Worm (Caenorhabditis elegans): ENCODE measurements around the gene twk-46.
"Not testable (repeated sequence)": the region's sequence is repeated elsewhere in the genome, so short reads cannot be mapped to it uniquely, and the experiment has no call there.

Gene twk-46

DNA sequence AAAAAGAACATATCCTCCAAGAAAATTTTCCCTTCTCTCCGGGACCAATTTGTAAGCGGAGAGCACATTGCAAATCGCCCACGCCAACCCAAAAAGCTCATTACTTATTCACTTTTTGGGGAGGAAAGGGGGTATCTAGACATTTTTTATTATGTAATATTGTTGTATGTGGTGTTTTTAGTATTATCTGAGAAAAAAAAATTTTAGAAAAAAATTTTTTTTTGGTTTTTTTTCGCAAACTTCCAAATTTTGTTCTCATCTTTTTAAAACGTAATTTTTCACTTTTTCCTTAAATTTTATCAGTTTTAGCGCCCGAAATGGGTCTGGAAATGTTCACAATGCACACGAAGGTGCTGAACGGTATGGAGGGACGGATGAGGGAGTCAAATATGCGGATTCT, at the start of gene twk-46:
Gene twk-46 (plus strand): TSS at position 301 of the 400 bp plus-strand sequence.
- TF ChIP-seq F57C9.4 (tag; optimal IDR thresholded peaks at IDR 0.05) = no peak
- TF ChIP-seq K12H6.12 (tag; optimal IDR thresholded peaks at IDR 0.05) = no peak
- no peak for TF ChIP-seq sea-2 (GFP tag; IDR thresholded peaks at IDR 0.05)
- no peak for TF ChIP-seq Y67H2A.10 (GFP tag; conservative IDR thresholded peaks at IDR 0.05)
- no peak for TF ChIP-seq lsy-27 (tag; optimal IDR thresholded peaks at IDR 0.05; ENCODE audit: borderline replicate concordance, insufficient read depth)
- no peak for TF ChIP-seq F49E8.2 (tag; optimal IDR thresholded peaks at IDR 0.05; ENCODE audit: insufficient read depth)
- TF ChIP-seq B0019.2 (GFP tag; conservative IDR thresholded peaks at IDR 0.05) = no peak
- no peak for TF ChIP-seq Y79H2A.3 (GFP tag; conservative IDR thresholded peaks at IDR 0.05)
- no peak for TF ChIP-seq Y95B8A.8 (GFP tag; IDR thresholded peaks at IDR 0.05)
- no peak for TF ChIP-seq ztf-28 (GFP tag; IDR thresholded peaks at IDR 0.05)
- TF ChIP-seq ets-4 (GFP tag; optimal IDR thresholded peaks at IDR 0.05) = no peak
- no peak for TF ChIP-seq akir-1 (GFP tag; optimal IDR thresholded peaks at IDR 0.05)
- no peak for TF ChIP-seq nfya-1 (tag; optimal IDR thresholded peaks at IDR 0.05; ENCODE audit: borderline replicate concordance, insufficient read depth)
- TF ChIP-seq C17E4.6 (GFP tag; IDR thresholded peaks at IDR 0.05) = no peak
- TF ChIP-seq lin-40 (tag; optimal IDR thresholded peaks at IDR 0.05) = no peak
- no peak for TF ChIP-seq lin-54 (GFP tag; optimal IDR thresholded peaks at IDR 0.05)
- no peak for TF ChIP-seq B0261.1 (tag; optimal IDR thresholded peaks at IDR 0.05)
- TF ChIP-seq C06A6.2 (GFP tag; conservative IDR thresholded peaks at IDR 0.05) = no peak
- no peak for TF ChIP-seq T26A5.8 (tag; optimal IDR thresholded peaks at IDR 0.05)

ce11 chrV:19010405-19010804, 49.6 kb upstream of the twk-46 start:
- no peak for TF ChIP-seq F57C9.4 (tag; optimal IDR thresholded peaks at IDR 0.05)
- TF ChIP-seq T07F8.4 (tag; optimal IDR thresholded peaks at IDR 0.05) = no peak
- TF ChIP-seq F55B11.4 (tag; optimal IDR thresholded peaks at IDR 0.05; ENCODE audit: borderline replicate concordance, insufficient read depth) = no peak
- TF ChIP-seq ztf-22 (GFP tag; optimal IDR thresholded peaks at IDR 0.05) = no peak
- no peak for TF ChIP-seq nhr-27 (tag; optimal IDR thresholded peaks at IDR 0.05)
- no peak for TF ChIP-seq madf-6 (GFP tag; IDR thresholded peaks at IDR 0.05)
- no peak for TF ChIP-seq ztf-25 (GFP tag; IDR thresholded peaks at IDR 0.05)
- TF ChIP-seq somi-1 (GFP tag; optimal IDR thresholded peaks at IDR 0.05) = no peak
- no peak for TF ChIP-seq nfya-1 (tag; optimal IDR thresholded peaks at IDR 0.05; ENCODE audit: borderline replicate concordance, insufficient read depth)
- no peak for TF ChIP-seq ama-1 (optimal IDR thresholded peaks at IDR 0.05)
- TF ChIP-seq ama-1 (GFP tag; optimal IDR thresholded peaks at IDR 0.05) = no peak
- TF ChIP-seq ztf-3 (GFP tag; optimal IDR thresholded peaks at IDR 0.05) = no peak
- TF ChIP-seq ceh-100 (GFP tag; IDR thresholded peaks at IDR 0.05) = no peak
- TF ChIP-seq cebp-2 (GFP tag; IDR thresholded peaks at IDR 0.05) = no peak
- no peak for TF ChIP-seq rcor-1 (GFP tag; IDR thresholded peaks at IDR 0.05)
- no peak for TF ChIP-seq attf-5 (GFP tag; optimal IDR thresholded peaks at IDR 0.05)

DNA sequence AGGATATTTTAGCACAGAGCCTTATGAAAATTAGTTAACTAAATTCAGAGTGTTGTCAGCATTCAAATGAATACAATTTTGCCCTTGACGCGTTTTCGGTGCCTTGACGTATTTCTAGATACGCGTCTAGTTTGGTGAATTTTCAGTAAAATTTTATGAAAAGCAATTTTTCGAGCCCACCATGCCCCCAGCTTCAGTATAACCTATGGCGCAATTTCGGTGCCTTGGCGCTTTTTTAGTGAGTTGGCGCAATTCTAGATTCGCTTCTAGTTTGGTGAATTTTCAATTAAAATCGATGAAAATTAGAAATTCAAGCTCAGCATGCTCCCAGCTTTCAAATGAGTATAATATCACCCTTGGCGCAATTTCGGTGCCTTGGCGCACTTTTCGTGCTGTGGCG, 46.8 kb upstream of the twk-46 start:
- TF ChIP-seq lin-40 (tag; optimal IDR thresholded peaks at IDR 0.05) = no peak

DNA sequence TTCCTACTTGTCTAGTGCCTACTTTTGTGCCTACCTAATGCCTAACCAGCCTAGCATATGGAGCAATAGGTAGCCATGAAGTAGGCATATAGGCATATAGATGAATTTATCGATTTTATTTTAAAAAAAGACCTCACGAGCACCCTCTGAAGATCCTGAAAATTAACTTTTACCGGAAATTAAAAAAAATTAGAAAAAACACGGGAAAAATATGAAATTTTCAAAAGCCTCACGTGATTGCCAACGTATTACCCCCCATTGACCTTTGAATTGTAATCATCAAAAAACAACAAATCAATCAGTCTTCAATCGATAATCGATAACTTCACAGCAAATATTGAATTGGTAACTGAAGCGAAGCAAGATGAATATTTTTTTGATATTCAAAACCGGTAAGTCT, 45.7 kb upstream of the twk-46 start, which contains the start of gene Y39B6A.30:
Gene Y39B6A.30 (plus strand): TSS at position 301 of the 400 bp plus-strand sequence.
- not testable (repeated sequence) for TF ChIP-seq D2030.7 (GFP tag; IDR thresholded peaks at IDR 0.05); dpl-1 (GFP tag; optimal IDR thresholded peaks at IDR 0.05); C17E4.6 (GFP tag; IDR thresholded peaks at IDR 0.05)

All from whole organism, young adult.